Worm (Caenorhabditis elegans) whole organism, mixed stage, embryonic: ENCODE measurements around the gene F58F6.6.

ENCODE experiments used
- M03D4.4 ChIP-seq: sonication (generic microtip); optimal IDR thresholded peaks from 2 replicates; lab custom pipeline; 2017; ENCODE audit warnings: mild to moderate bottlenecking, missing genetic modification characterization, missing compliant biosample characterization
- bed-3 ChIP-seq: fragments of 200-800 bp; sonication (Bioruptor generic); optimal IDR thresholded peaks from 3 replicates; lab custom pipeline; 2018; ENCODE audit warnings: mild to moderate bottlenecking, missing genetic modification characterization, moderate library complexity, missing compliant biosample characterization
- blmp-1 ChIP-seq: fragments of 150-350 bp; optimal IDR thresholded peaks from 2 replicates; lab custom pipeline; 2014; ENCODE audit warnings: missing biosample characterization, missing genetic modification characterization
- ceh-39 ChIP-seq: fragments of 150-350 bp; optimal IDR thresholded peaks from 2 replicates; lab custom pipeline; 2014; ENCODE audit warnings: missing biosample characterization, missing genetic modification characterization
- ceh-43 ChIP-seq: fragments of 200-800 bp; sonication (Bioruptor generic); optimal IDR thresholded peaks from 2 replicates; lab custom pipeline; 2018; ENCODE audit warnings: mild to moderate bottlenecking, missing genetic modification characterization, moderate library complexity, missing compliant biosample characterization
- ceh-83 ChIP-seq: fragments of 200-800 bp; sonication (Bioruptor generic); optimal IDR thresholded peaks from 2 replicates; lab custom pipeline; 2018; ENCODE audit warnings: mild to moderate bottlenecking, missing genetic modification characterization, missing compliant biosample characterization
- ces-1 ChIP-seq: fragments of 150-350 bp; optimal IDR thresholded peaks from 2 replicates; lab custom pipeline; 2014; ENCODE audit warnings: missing biosample characterization, missing genetic modification reagents, missing genetic modification characterization
- cnd-1 ChIP-seq: fragments of 200-800 bp; sonication (Bioruptor generic); optimal IDR thresholded peaks from 2 replicates; lab custom pipeline; 2018; ENCODE audit warnings: mild to moderate bottlenecking, missing genetic modification characterization, missing compliant biosample characterization
- drap-1 ChIP-seq: fragments of 200-800 bp; sonication (Bioruptor generic); optimal IDR thresholded peaks from 3 replicates; lab custom pipeline; 2018; ENCODE audit warnings: mild to moderate bottlenecking, missing genetic modification characterization, missing compliant biosample characterization
- elt-1 ChIP-seq: sonication (generic microtip); optimal IDR thresholded peaks from 2 replicates; lab custom pipeline; 2017; ENCODE audit warnings: missing genetic modification characterization, mild to moderate bottlenecking, missing compliant biosample characterization, antibody characterized with exemption, moderate library complexity, borderline replicate concordance; ENCODE audit not compliant: insufficient read depth
- elt-3 ChIP-seq: fragments of 150-350 bp; optimal IDR thresholded peaks from 2 replicates; lab custom pipeline; 2014; ENCODE audit warnings: missing biosample characterization, missing genetic modification characterization
- flh-1 ChIP-seq: fragments of 200-800 bp; sonication (Bioruptor generic); optimal IDR thresholded peaks from 2 replicates; lab custom pipeline; 2018; ENCODE audit warnings: mild to moderate bottlenecking, missing genetic modification characterization, moderate library complexity, missing compliant biosample characterization
- ham-2 ChIP-seq: fragments of 200-800 bp; sonication (Bioruptor generic); optimal IDR thresholded peaks from 2 replicates; lab custom pipeline; 2018; ENCODE audit warnings: mild to moderate bottlenecking, missing genetic modification characterization, missing compliant biosample characterization
- hlh-1 ChIP-seq: fragments of 150-350 bp; optimal IDR thresholded peaks from 2 replicates; lab custom pipeline; 2014; ENCODE audit warnings: missing biosample characterization, missing genetic modification reagents, missing genetic modification characterization
- lin-13 ChIP-seq: fragments of 150-350 bp; optimal IDR thresholded peaks from 2 replicates; lab custom pipeline; 2014; ENCODE audit warnings: missing biosample characterization, missing genetic modification characterization
- lin-32 ChIP-seq: fragments of 200-800 bp; sonication (Bioruptor generic); optimal IDR thresholded peaks from 2 replicates; lab custom pipeline; 2018; ENCODE audit warnings: mild to moderate bottlenecking, missing genetic modification characterization, missing compliant biosample characterization
- lsy-2 ChIP-seq: fragments of 150-350 bp; optimal IDR thresholded peaks from 2 replicates; lab custom pipeline; 2014; ENCODE audit warnings: missing biosample characterization, missing genetic modification characterization
- mab-5 ChIP-seq: fragments of 150-350 bp; optimal IDR thresholded peaks from 2 replicates; lab custom pipeline; 2014; ENCODE audit warnings: missing biosample characterization, missing genetic modification characterization
- mep-1 ChIP-seq: fragments of 150-350 bp; optimal IDR thresholded peaks from 2 replicates; lab custom pipeline; 2017; ENCODE audit warnings: missing biosample characterization, missing genetic modification reagents, missing genetic modification characterization, inconsistent platforms
- mls-2 ChIP-seq: sonication (generic microtip); optimal IDR thresholded peaks from 2 replicates; lab custom pipeline; 2016; ENCODE audit warnings: mild to moderate bottlenecking, missing genetic modification characterization, moderate library complexity, missing compliant biosample characterization
- nhr-12 ChIP-seq: fragments of 150-350 bp; optimal IDR thresholded peaks from 2 replicates; lab custom pipeline; 2014; ENCODE audit warnings: missing biosample characterization, missing genetic modification characterization
- nhr-2 ChIP-seq: fragments of 150-350 bp; optimal IDR thresholded peaks from 2 replicates; lab custom pipeline; 2014; ENCODE audit warnings: missing biosample characterization, missing genetic modification characterization
- nhr-237 ChIP-seq: fragments of 150-350 bp; optimal IDR thresholded peaks from 2 replicates; lab custom pipeline; 2014; ENCODE audit warnings: missing biosample characterization, missing genetic modification characterization
- nhr-28 ChIP-seq: fragments of 150-350 bp; optimal IDR thresholded peaks from 2 replicates; lab custom pipeline; 2014; ENCODE audit warnings: missing biosample characterization, missing genetic modification characterization
- nhr-76 ChIP-seq: sonication (generic microtip); optimal IDR thresholded peaks from 2 replicates; lab custom pipeline; 2017; ENCODE audit warnings: missing biosample characterization, missing genetic modification characterization
- pha-4 ChIP-seq: fragments of 150-350 bp; optimal IDR thresholded peaks from 2 replicates; lab custom pipeline; 2018; ENCODE audit warnings: missing biosample characterization, missing genetic modification reagents, missing genetic modification characterization
- sem-2 ChIP-seq: fragments of 200-800 bp; sonication (Bioruptor generic); optimal IDR thresholded peaks from 2 replicates; lab custom pipeline; 2018; ENCODE audit warnings: mild to moderate bottlenecking, missing genetic modification characterization, missing compliant biosample characterization
- snpc-4 ChIP-seq: fragments of 150-350 bp; optimal IDR thresholded peaks from 2 replicates; lab custom pipeline; 2014; ENCODE audit warnings: missing biosample characterization, missing genetic modification characterization
- sptf-1 ChIP-seq: sonication (generic microtip); optimal IDR thresholded peaks from 2 replicates; lab custom pipeline; 2017; ENCODE audit warnings: mild to moderate bottlenecking, missing genetic modification characterization, moderate library complexity, missing compliant biosample characterization
- tbx-8 ChIP-seq: fragments of 200-800 bp; sonication (Bioruptor generic); optimal IDR thresholded peaks from 2 replicates; lab custom pipeline; 2018; ENCODE audit warnings: mild to moderate bottlenecking, missing genetic modification characterization, moderate library complexity, missing compliant biosample characterization
- unc-120 ChIP-seq: sonication (generic microtip); optimal IDR thresholded peaks from 2 replicates; lab custom pipeline; 2017; ENCODE audit warnings: missing genetic modification characterization, missing compliant biosample characterization; ENCODE audit not compliant: poor library complexity, severe bottlenecking
- unc-39 ChIP-seq: fragments of 150-350 bp; optimal IDR thresholded peaks from 2 replicates; lab custom pipeline; 2014; ENCODE audit warnings: missing biosample characterization, missing genetic modification characterization
- unc-62 ChIP-seq: fragments of 150-350 bp; optimal IDR thresholded peaks from 2 replicates; lab custom pipeline; 2014; ENCODE audit warnings: missing biosample characterization, missing genetic modification reagents, missing genetic modification characterization
- zip-8 ChIP-seq: fragments of 150-350 bp; optimal IDR thresholded peaks from 2 replicates; lab custom pipeline; 2014; ENCODE audit warnings: missing biosample characterization, missing genetic modification characterization
- ztf-11 ChIP-seq: fragments of 150-350 bp; optimal IDR thresholded peaks from 2 replicates; lab custom pipeline; 2014; ENCODE audit warnings: missing biosample characterization, missing genetic modification characterization

F58F6.6 gene

DNA sequence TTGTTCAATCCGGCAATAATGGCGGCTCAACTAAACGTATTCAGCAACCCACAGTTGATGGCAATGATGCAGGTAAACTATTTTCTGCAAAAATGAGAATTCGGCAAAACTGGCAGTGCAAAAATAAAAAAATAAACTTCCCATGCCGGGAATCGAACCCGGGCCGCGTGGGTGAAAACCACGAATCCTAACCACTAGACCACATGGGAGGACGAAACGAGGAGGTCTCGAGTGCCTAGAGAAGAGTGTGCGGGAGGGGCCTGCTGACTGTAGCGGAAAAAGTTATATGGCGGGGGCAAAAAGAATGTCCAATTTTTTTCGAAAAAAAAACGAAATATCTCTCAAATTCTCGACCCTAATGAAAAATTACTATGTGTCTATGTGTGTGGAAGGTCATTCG lies 47.2 kb downstream of the F58F6.6 start:
- TF ChIP-seq mls-2 (peak; percentile 82), ham-2 (GFP tag; lab: Kevin White, UChicago) (peak; percentile 31), tbx-8 (no peak), snpc-4 (tag; lab: Kevin White, UChicago) (no peak), blmp-1 (tag; lab: Kevin White, UChicago) (no peak), drap-1 (GFP tag; lab: Kevin White, UChicago) (peak; percentile 75), unc-120 (tag; lab: Kevin White, UChicago) (peak; percentile 54), mab-5 (no peak), flh-1 (peak; percentile 67), ces-1 (GFP tag; lab: Kevin White, UChicago) (peak; percentile 7), hlh-1 (tag; lab: Kevin White, UChicago) (no peak), nhr-237 (tag; lab: Kevin White, UChicago) (no peak), nhr-28 (tag; lab: Kevin White, UChicago) (no peak), lsy-2 (tag; lab: Kevin White, UChicago) (no peak), elt-1 (tag; lab: Kevin White, UChicago) (no peak), mep-1 (no peak), unc-39 (tag; lab: Kevin White, UChicago) (no peak), M03D4.4 (tag; lab: Kevin White, UChicago) (peak; percentile 81), nhr-12 (no peak), ceh-43 (GFP tag; lab: Kevin White, UChicago) (peak; percentile 65), nhr-76 (tag; lab: Kevin White, UChicago) (no peak), elt-3 (tag; lab: Kevin White, UChicago) (no peak), sem-2 (GFP tag; lab: Kevin White, UChicago) (peak; percentile 70), ztf-11 (tag; lab: Kevin White, UChicago) (no peak), lin-13 (tag; lab: Kevin White, UChicago) (peak; percentile 3), zip-8 (tag; lab: Kevin White, UChicago) (no peak), nhr-2 (tag; lab: Kevin White, UChicago) (no peak), sptf-1 (tag; lab: Kevin White, UChicago) (peak; percentile 91), bed-3 (peak; percentile 58), cnd-1 (tag; lab: Kevin White, UChicago) (peak; percentile 81), ceh-39 (tag; lab: Kevin White, UChicago) (no peak), lin-32 (peak; percentile 61), unc-62 (GFP tag; lab: Kevin White, UChicago) (no peak), ceh-83 (GFP tag; lab: Kevin White, UChicago) (peak; percentile 82)

ce11 chrIV:1389021-1389420 lies 48.1 kb downstream of the F58F6.6 start:
- TF ChIP-seq lin-32, result no peak
- TF ChIP-seq lin-13 (tag; lab: Kevin White, UChicago), result no peak
- no peak for TF ChIP-seq ceh-43 (GFP tag; lab: Kevin White, UChicago)
- no peak for TF ChIP-seq ceh-39 (tag; lab: Kevin White, UChicago)
- no peak for TF ChIP-seq sem-2 (GFP tag; lab: Kevin White, UChicago)

DNA sequence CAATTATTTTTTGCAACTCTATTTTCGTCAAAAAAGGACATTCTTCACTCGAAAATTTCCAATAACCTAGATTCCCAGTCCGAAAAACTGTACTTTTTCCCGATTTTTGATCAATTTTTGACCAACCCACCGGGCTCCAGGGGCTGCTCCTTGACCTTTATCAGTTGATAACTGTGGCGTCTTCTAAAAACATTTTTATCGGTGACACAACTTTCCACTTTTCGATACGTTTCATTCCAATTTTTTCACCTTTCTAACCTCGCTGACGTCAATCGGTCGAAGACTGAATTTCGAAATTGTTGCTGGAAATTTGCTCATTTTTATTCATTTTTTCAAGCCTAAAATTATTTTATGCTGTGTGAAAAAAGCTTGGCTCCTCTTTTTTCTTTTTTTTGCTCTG lies 48.7 kb downstream of the F58F6.6 start:
- TF ChIP-seq pha-4 (tag; lab: Kevin White, UChicago) (no peak), hlh-1 (tag; lab: Kevin White, UChicago) (no peak), lin-32 (no peak), unc-120 (tag; lab: Kevin White, UChicago) (no peak), zip-8 (tag; lab: Kevin White, UChicago) (no peak), ces-1 (GFP tag; lab: Kevin White, UChicago) (no peak), mab-5 (no peak), flh-1 (no peak)

DNA sequence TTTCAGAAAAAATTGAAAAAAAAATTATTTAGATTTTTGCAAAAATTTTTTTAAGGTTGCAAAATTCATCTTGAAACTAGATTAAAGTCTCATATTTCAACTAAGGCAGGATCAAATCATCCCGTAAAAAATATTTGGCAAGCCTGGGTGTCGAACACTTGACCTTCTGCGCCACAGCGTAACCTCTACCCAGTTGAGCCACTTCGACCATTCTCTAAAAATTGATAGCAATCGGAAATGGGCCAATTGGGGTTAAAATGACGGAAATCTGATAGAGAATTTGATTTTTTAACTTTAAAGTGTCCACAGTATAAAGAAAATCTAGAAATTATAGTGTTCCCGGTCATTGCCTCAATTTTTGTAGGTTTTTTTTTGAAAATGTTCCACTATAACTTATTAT lies 49.2 kb downstream of the F58F6.6 start:
- TF ChIP-seq flh-1 (no peak), mab-5 (no peak), sptf-1 (tag; lab: Kevin White, UChicago) (no peak), nhr-76 (tag; lab: Kevin White, UChicago) (no peak), unc-39 (tag; lab: Kevin White, UChicago) (no peak), cnd-1 (tag; lab: Kevin White, UChicago) (no peak), pha-4 (tag; lab: Kevin White, UChicago) (no peak), nhr-2 (tag; lab: Kevin White, UChicago) (no peak), mls-2 (no peak), ztf-11 (tag; lab: Kevin White, UChicago) (no peak)
